Worm (Caenorhabditis elegans) whole organism, mixed stage, embryonic: ENCODE results near the gene C18G1.1.

Experiments used
- bed-3 ChIP-seq: fragments of 200-800 bp; sonication (Bioruptor generic); optimal IDR thresholded peaks from 3 replicates; lab custom pipeline; 2018; ENCODE audit warnings: mild to moderate bottlenecking, missing genetic modification characterization, moderate library complexity, missing compliant biosample characterization
- blmp-1 ChIP-seq: fragments of 150-350 bp; optimal IDR thresholded peaks from 2 replicates; lab custom pipeline; 2014; ENCODE audit warnings: missing biosample characterization, missing genetic modification characterization
- ceh-43 ChIP-seq: fragments of 200-800 bp; sonication (Bioruptor generic); optimal IDR thresholded peaks from 2 replicates; lab custom pipeline; 2018; ENCODE audit warnings: mild to moderate bottlenecking, missing genetic modification characterization, moderate library complexity, missing compliant biosample characterization
- ceh-83 ChIP-seq: fragments of 200-800 bp; sonication (Bioruptor generic); optimal IDR thresholded peaks from 2 replicates; lab custom pipeline; 2018; ENCODE audit warnings: mild to moderate bottlenecking, missing genetic modification characterization, missing compliant biosample characterization
- ces-1 ChIP-seq: fragments of 150-350 bp; optimal IDR thresholded peaks from 2 replicates; lab custom pipeline; 2014; ENCODE audit warnings: missing biosample characterization, missing genetic modification reagents, missing genetic modification characterization
- cnd-1 ChIP-seq: fragments of 200-800 bp; sonication (Bioruptor generic); optimal IDR thresholded peaks from 2 replicates; lab custom pipeline; 2018; ENCODE audit warnings: mild to moderate bottlenecking, missing genetic modification characterization, missing compliant biosample characterization
- elt-1 ChIP-seq: sonication (generic microtip); optimal IDR thresholded peaks from 2 replicates; lab custom pipeline; 2017; ENCODE audit warnings: missing genetic modification characterization, mild to moderate bottlenecking, missing compliant biosample characterization, antibody characterized with exemption, moderate library complexity, borderline replicate concordance; ENCODE audit not compliant: insufficient read depth
- elt-3 ChIP-seq: fragments of 150-350 bp; optimal IDR thresholded peaks from 2 replicates; lab custom pipeline; 2014; ENCODE audit warnings: missing biosample characterization, missing genetic modification characterization
- flh-1 ChIP-seq: fragments of 200-800 bp; sonication (Bioruptor generic); optimal IDR thresholded peaks from 2 replicates; lab custom pipeline; 2018; ENCODE audit warnings: mild to moderate bottlenecking, missing genetic modification characterization, moderate library complexity, missing compliant biosample characterization
- ham-2 ChIP-seq: fragments of 200-800 bp; sonication (Bioruptor generic); optimal IDR thresholded peaks from 2 replicates; lab custom pipeline; 2018; ENCODE audit warnings: mild to moderate bottlenecking, missing genetic modification characterization, missing compliant biosample characterization
- hlh-1 ChIP-seq: fragments of 150-350 bp; optimal IDR thresholded peaks from 2 replicates; lab custom pipeline; 2014; ENCODE audit warnings: missing biosample characterization, missing genetic modification reagents, missing genetic modification characterization
- lin-13 ChIP-seq: fragments of 150-350 bp; optimal IDR thresholded peaks from 2 replicates; lab custom pipeline; 2014; ENCODE audit warnings: missing biosample characterization, missing genetic modification characterization
- lin-32 ChIP-seq: fragments of 200-800 bp; sonication (Bioruptor generic); optimal IDR thresholded peaks from 2 replicates; lab custom pipeline; 2018; ENCODE audit warnings: mild to moderate bottlenecking, missing genetic modification characterization, missing compliant biosample characterization
- lsy-2 ChIP-seq: fragments of 150-350 bp; optimal IDR thresholded peaks from 2 replicates; lab custom pipeline; 2014; ENCODE audit warnings: missing biosample characterization, missing genetic modification characterization
- mab-5 ChIP-seq: fragments of 150-350 bp; optimal IDR thresholded peaks from 2 replicates; lab custom pipeline; 2014; ENCODE audit warnings: missing biosample characterization, missing genetic modification characterization
- mep-1 ChIP-seq: fragments of 150-350 bp; optimal IDR thresholded peaks from 2 replicates; lab custom pipeline; 2017; ENCODE audit warnings: missing biosample characterization, missing genetic modification reagents, missing genetic modification characterization, inconsistent platforms
- mls-2 ChIP-seq: sonication (generic microtip); optimal IDR thresholded peaks from 2 replicates; lab custom pipeline; 2016; ENCODE audit warnings: mild to moderate bottlenecking, missing genetic modification characterization, moderate library complexity, missing compliant biosample characterization
- nhr-12 ChIP-seq: fragments of 150-350 bp; optimal IDR thresholded peaks from 2 replicates; lab custom pipeline; 2014; ENCODE audit warnings: missing biosample characterization, missing genetic modification characterization
- nhr-2 ChIP-seq: fragments of 150-350 bp; optimal IDR thresholded peaks from 2 replicates; lab custom pipeline; 2014; ENCODE audit warnings: missing biosample characterization, missing genetic modification characterization
- nhr-237 ChIP-seq: fragments of 150-350 bp; optimal IDR thresholded peaks from 2 replicates; lab custom pipeline; 2014; ENCODE audit warnings: missing biosample characterization, missing genetic modification characterization
- nhr-28 ChIP-seq: fragments of 150-350 bp; optimal IDR thresholded peaks from 2 replicates; lab custom pipeline; 2014; ENCODE audit warnings: missing biosample characterization, missing genetic modification characterization
- nhr-76 ChIP-seq: sonication (generic microtip); optimal IDR thresholded peaks from 2 replicates; lab custom pipeline; 2017; ENCODE audit warnings: missing biosample characterization, missing genetic modification characterization
- sem-2 ChIP-seq: fragments of 200-800 bp; sonication (Bioruptor generic); optimal IDR thresholded peaks from 2 replicates; lab custom pipeline; 2018; ENCODE audit warnings: mild to moderate bottlenecking, missing genetic modification characterization, missing compliant biosample characterization
- tbx-8 ChIP-seq: fragments of 200-800 bp; sonication (Bioruptor generic); optimal IDR thresholded peaks from 2 replicates; lab custom pipeline; 2018; ENCODE audit warnings: mild to moderate bottlenecking, missing genetic modification characterization, moderate library complexity, missing compliant biosample characterization
- unc-120 ChIP-seq: sonication (generic microtip); optimal IDR thresholded peaks from 2 replicates; lab custom pipeline; 2017; ENCODE audit warnings: missing genetic modification characterization, missing compliant biosample characterization; ENCODE audit not compliant: poor library complexity, severe bottlenecking
- unc-39 ChIP-seq: fragments of 150-350 bp; optimal IDR thresholded peaks from 2 replicates; lab custom pipeline; 2014; ENCODE audit warnings: missing biosample characterization, missing genetic modification characterization
- unc-62 ChIP-seq: fragments of 150-350 bp; optimal IDR thresholded peaks from 2 replicates; lab custom pipeline; 2014; ENCODE audit warnings: missing biosample characterization, missing genetic modification reagents, missing genetic modification characterization
- zip-8 ChIP-seq: fragments of 150-350 bp; optimal IDR thresholded peaks from 2 replicates; lab custom pipeline; 2014; ENCODE audit warnings: missing biosample characterization, missing genetic modification characterization
- ztf-11 ChIP-seq: fragments of 150-350 bp; optimal IDR thresholded peaks from 2 replicates; lab custom pipeline; 2014; ENCODE audit warnings: missing biosample characterization, missing genetic modification characterization

Gene C18G1.1

DNA sequence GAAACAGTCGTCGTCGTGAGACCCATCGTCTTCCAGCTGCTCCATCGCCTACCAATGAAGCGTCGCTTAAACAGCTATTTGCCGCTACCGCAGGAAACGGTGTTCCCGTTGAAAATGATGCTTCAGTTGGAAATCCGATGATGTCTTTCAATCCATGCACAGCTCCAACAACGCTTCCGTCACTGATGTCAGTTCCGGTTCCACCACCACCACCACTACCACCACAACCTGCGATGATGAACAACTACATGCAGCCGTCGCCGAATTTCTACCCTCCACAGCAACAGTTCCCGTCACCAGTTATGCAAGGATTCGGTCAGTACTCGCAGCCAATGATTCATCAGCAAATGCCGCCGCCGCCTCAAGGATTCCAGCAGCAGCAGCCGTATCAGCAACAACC, 43.8 kb upstream of the C18G1.1 start:
- TF ChIP-seq sem-2 (GFP tag; lab: Kevin White, UChicago) (no peak), ham-2 (no peak), hlh-1 (no peak), ceh-83 (peak; percentile 27), mab-5 (tag; lab: Kevin White, UChicago) (no peak), nhr-2 (tag; lab: Kevin White, UChicago) (no peak), nhr-237 (tag; lab: Kevin White, UChicago) (no peak), unc-62 (GFP tag; lab: Kevin White, UChicago) (no peak)

ce11 chrV:4734608-4735007, 43.2 kb upstream of the C18G1.1 start:
- TF ChIP-seq nhr-28 (tag; lab: Kevin White, UChicago) (no peak), blmp-1 (tag; lab: Kevin White, UChicago) (no peak), nhr-2 (tag; lab: Kevin White, UChicago) (no peak), ceh-83 (no peak), ces-1 (GFP tag; lab: Kevin White, UChicago) (no peak), lin-13 (tag; lab: Kevin White, UChicago) (no peak), ztf-11 (tag; lab: Kevin White, UChicago) (no peak), nhr-76 (tag; lab: Kevin White, UChicago) (no peak), tbx-8 (GFP tag; lab: Kevin White, UChicago) (no peak), ham-2 (no peak), elt-1 (tag; lab: Kevin White, UChicago) (no peak), lsy-2 (tag; lab: Kevin White, UChicago) (no peak), ceh-43 (GFP tag; lab: Kevin White, UChicago) (no peak), cnd-1 (tag; lab: Kevin White, UChicago) (no peak), mab-5 (tag; lab: Kevin White, UChicago) (no peak)

DNA sequence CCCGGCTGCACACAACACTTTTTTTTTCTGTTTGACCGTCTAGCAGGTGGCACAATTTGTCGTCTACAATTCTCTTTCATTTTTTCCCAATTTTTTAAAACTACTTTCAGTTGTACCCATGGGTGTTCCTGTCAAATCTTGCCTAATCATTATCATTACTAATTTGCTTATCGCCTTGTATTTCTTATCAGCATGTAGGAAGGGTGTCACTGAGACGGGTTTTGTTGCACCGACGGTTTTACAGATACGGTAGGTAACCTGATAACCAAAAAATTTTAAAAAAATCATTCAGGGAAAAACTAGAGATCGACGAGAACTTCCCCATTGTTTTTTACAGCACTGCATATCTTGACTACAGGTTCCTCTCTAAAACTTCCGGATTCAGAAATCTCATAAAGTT, 40.0 kb upstream of the C18G1.1 start, which contains the start of gene F39G3.2:
F39G3.2 (plus strand) TSS at position 105 of the 400 bp plus-strand sequence.
- TF ChIP-seq elt-3 (tag; lab: Kevin White, UChicago) (no peak), blmp-1 (tag; lab: Kevin White, UChicago) (no peak), nhr-2 (tag; lab: Kevin White, UChicago) (no peak), ces-1 (GFP tag; lab: Kevin White, UChicago) (no peak), mls-2 (tag; lab: Kevin White, UChicago) (no peak), lsy-2 (tag; lab: Kevin White, UChicago) (no peak), sem-2 (GFP tag; lab: Kevin White, UChicago) (no peak), mep-1 (tag; lab: Kevin White, UChicago) (no peak), ztf-11 (tag; lab: Kevin White, UChicago) (no peak), nhr-12 (tag; lab: Kevin White, UChicago) (no peak), hlh-1 (no peak)

DNA sequence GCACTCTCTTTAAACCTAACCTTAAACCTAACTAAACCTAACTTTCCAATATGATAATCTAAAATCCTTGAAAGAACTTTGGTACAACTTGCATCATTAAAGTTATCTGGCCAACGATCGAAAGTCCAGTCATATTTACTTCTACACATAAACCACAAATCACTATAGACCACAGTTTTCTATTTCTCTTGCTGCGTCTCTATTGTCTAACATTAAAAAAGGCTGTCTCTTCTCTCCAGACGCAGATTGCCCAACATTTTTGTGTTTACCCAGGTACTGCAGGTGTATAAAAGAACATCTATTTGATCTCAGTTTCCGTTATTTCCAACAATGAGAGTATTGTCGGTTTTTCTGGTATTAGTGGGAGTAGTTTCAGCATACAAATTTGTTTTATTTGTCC, 35.6 kb upstream of the C18G1.1 start, which contains the start of gene ugt-61:
ugt-61 (plus strand) TSS at position 233 of the 400 bp plus-strand sequence.
- TF ChIP-seq ztf-11 (tag; lab: Kevin White, UChicago) (no peak), zip-8 (tag; lab: Kevin White, UChicago) (no peak), unc-39 (tag; lab: Kevin White, UChicago) (no peak), nhr-12 (tag; lab: Kevin White, UChicago) (no peak), sem-2 (GFP tag; lab: Kevin White, UChicago) (no peak), mls-2 (tag; lab: Kevin White, UChicago) (no peak)

DNA sequence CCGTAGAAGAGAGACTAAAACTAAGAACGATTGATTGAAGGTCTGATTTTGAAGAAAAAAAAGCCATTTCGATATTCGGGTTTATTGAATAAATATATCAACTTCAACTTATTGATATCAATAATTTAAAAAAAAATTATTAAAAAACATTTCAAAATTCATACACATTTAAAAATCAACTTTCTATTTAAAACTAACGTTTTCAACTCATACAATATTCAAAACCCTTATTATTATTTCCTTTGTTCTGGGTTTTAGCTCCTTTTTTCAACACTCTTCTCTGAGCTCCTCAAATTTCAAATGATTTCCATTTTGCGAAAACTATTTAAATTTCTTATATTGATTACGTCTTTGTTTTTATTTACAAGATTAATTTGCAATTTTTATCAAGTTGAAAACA, 32.5 kb upstream of the C18G1.1 start, which contains the start of gene C18G1.7:
C18G1.7 (plus strand) TSS at position 301 of the 400 bp plus-strand sequence.
- no peak for TF ChIP-seq sem-2 (GFP tag; lab: Kevin White, UChicago)
- no peak for TF ChIP-seq unc-120
- no peak for TF ChIP-seq unc-62 (GFP tag; lab: Kevin White, UChicago)
- TF ChIP-seq flh-1 = no peak
- no peak for TF ChIP-seq unc-39 (tag; lab: Kevin White, UChicago)
- no peak for TF ChIP-seq elt-1 (tag; lab: Kevin White, UChicago)
- TF ChIP-seq nhr-28 (tag; lab: Kevin White, UChicago) = no peak
- TF ChIP-seq tbx-8 (GFP tag; lab: Kevin White, UChicago) = no peak
- no peak for TF ChIP-seq lsy-2 (tag; lab: Kevin White, UChicago)
- TF ChIP-seq zip-8 (tag; lab: Kevin White, UChicago) = no peak
- TF ChIP-seq ham-2 = no peak
- no peak for TF ChIP-seq hlh-1
- TF ChIP-seq mab-5 (tag; lab: Kevin White, UChicago) = no peak
- TF ChIP-seq elt-3 (tag; lab: Kevin White, UChicago) = no peak
- no peak for TF ChIP-seq nhr-76 (tag; lab: Kevin White, UChicago)
- no peak for TF ChIP-seq lin-32 (GFP tag; lab: Kevin White, UChicago)
- no peak for TF ChIP-seq bed-3
- TF ChIP-seq ceh-83 = no peak
- no peak for TF ChIP-seq ceh-43 (GFP tag; lab: Kevin White, UChicago)
- TF ChIP-seq, all 35 proteins: peak for 0
